Fruit fly (Drosophila melanogaster) whole organism, prepupa: Measurements from ENCODE around the gene AGO2.

Experiments used
- CG10631 ChIP-seq: fragments of 200-800 bp; sonication (Bioruptor generic); optimal IDR thresholded peaks from 2 replicates; lab custom pipeline; 2016; ENCODE audit warnings: missing biosample characterization, missing genetic modification characterization
- CG10669 ChIP-seq: fragments of 200-800 bp; sonication (Bioruptor generic); optimal IDR thresholded peaks from 3 replicates; lab custom pipeline; 2018; ENCODE audit warnings: missing biosample characterization, mild to moderate bottlenecking, missing genetic modification characterization, moderate library complexity
- CG11762 ChIP-seq: fragments of 200-800 bp; sonication (Bioruptor generic); optimal IDR thresholded peaks from 3 replicates; lab custom pipeline; 2016; ENCODE audit warnings: missing biosample characterization, missing genetic modification characterization; ENCODE audit not compliant: insufficient read depth
- CG11902 ChIP-seq: fragments of 200-800 bp; sonication (Bioruptor generic); optimal IDR thresholded peaks from 3 replicates; lab custom pipeline; 2016; ENCODE audit warnings: missing biosample characterization, missing genetic modification characterization
- CG16779 ChIP-seq: fragments of 200-800 bp; sonication (Bioruptor generic); optimal IDR thresholded peaks from 3 replicates; lab custom pipeline; 2017; ENCODE audit warnings: missing biosample characterization, mild to moderate bottlenecking, missing genetic modification characterization
- CG34406 ChIP-seq: fragments of 200-800 bp; sonication (Bioruptor generic); optimal IDR thresholded peaks from 3 replicates; lab custom pipeline; 2016; ENCODE audit warnings: missing biosample characterization, missing genetic modification characterization
- CG3919 ChIP-seq: fragments of 200-800 bp; sonication (Bioruptor generic); optimal IDR thresholded peaks from 3 replicates; lab custom pipeline; 2016; ENCODE audit warnings: missing biosample characterization, missing genetic modification characterization
- CG4318 ChIP-seq: fragments of 200-800 bp; sonication (Bioruptor generic); optimal IDR thresholded peaks from 3 replicates; lab custom pipeline; 2017; ENCODE audit warnings: missing biosample characterization, mild to moderate bottlenecking, missing genetic modification characterization
- CG6792 ChIP-seq: fragments of 200-800 bp; sonication (Bioruptor generic); optimal IDR thresholded peaks from 3 replicates; lab custom pipeline; 2016; ENCODE audit warnings: missing biosample characterization, missing genetic modification characterization
- CG6808 ChIP-seq: fragments of 200-800 bp; sonication (Bioruptor generic); optimal IDR thresholded peaks from 3 replicates; lab custom pipeline; 2017; ENCODE audit warnings: missing biosample characterization, missing genetic modification characterization, mild to moderate bottlenecking, moderate library complexity, missing genetic modification reagents
- CG6854 ChIP-seq: fragments of 200-800 bp; sonication (Bioruptor generic); optimal IDR thresholded peaks from 2 replicates; lab custom pipeline; 2017; ENCODE audit warnings: missing biosample characterization, mild to moderate bottlenecking, missing genetic modification characterization
- CG7368 ChIP-seq: fragments of 200-800 bp; sonication (Bioruptor generic); optimal IDR thresholded peaks from 3 replicates; lab custom pipeline; 2016; ENCODE audit warnings: missing biosample characterization, missing genetic modification characterization
- CG8119 ChIP-seq: fragments of 200-800 bp; sonication (Bioruptor generic); IDR thresholded peaks from 3 replicates; pipeline ENCODE4 v1.3.6; 2022; ENCODE audit warnings: missing biosample characterization, missing genetic modification characterization
- CG8319 ChIP-seq: fragments of 200-800 bp; sonication (Bioruptor generic); optimal IDR thresholded peaks from 3 replicates; lab custom pipeline; 2016; ENCODE audit warnings: missing biosample characterization, missing genetic modification characterization
- CG8632 ChIP-seq: fragments of 200-800 bp; sonication (Bioruptor generic); optimal IDR thresholded peaks from 3 replicates; lab custom pipeline; 2016; ENCODE audit warnings: missing biosample characterization, missing genetic modification characterization
- CG9139 ChIP-seq: fragments of 200-800 bp; sonication (Bioruptor generic); optimal IDR thresholded peaks from 3 replicates; lab custom pipeline; 2017; ENCODE audit warnings: missing biosample characterization, mild to moderate bottlenecking, missing genetic modification characterization
- Eip75B ChIP-seq: fragments of 200-800 bp; sonication (Bioruptor generic); optimal IDR thresholded peaks from 3 replicates; lab custom pipeline; 2016; ENCODE audit warnings: missing biosample characterization, missing genetic modification characterization
- Eip78C ChIP-seq: fragments of 200-800 bp; sonication (Bioruptor generic); peaks from one replicate; lab custom pipeline; 2016; ENCODE audit warnings: missing biosample characterization, missing genetic modification characterization
- Eip93F ChIP-seq: fragments of 200-800 bp; sonication (Bioruptor generic); optimal IDR thresholded peaks from 2 replicates; lab custom pipeline; 2016; ENCODE audit warnings: missing biosample characterization, mild to moderate bottlenecking, missing genetic modification characterization
- Ets21C ChIP-seq: fragments of 200-800 bp; sonication (Bioruptor generic); optimal IDR thresholded peaks from 3 replicates; lab custom pipeline; 2016; ENCODE audit warnings: missing biosample characterization, missing genetic modification characterization
- Ets96B ChIP-seq: fragments of 200-800 bp; optimal IDR thresholded peaks from 2 replicates; lab custom pipeline; 2019; ENCODE audit warnings: missing biosample characterization, mild to moderate bottlenecking, missing genetic modification characterization, moderate library complexity
- Gug ChIP-seq: fragments of 200-800 bp; sonication (Bioruptor generic); IDR thresholded peaks from 2 replicates; pipeline ENCODE4 v1.3.6; 2022; ENCODE audit warnings: missing biosample characterization, missing genetic modification characterization
- Hr38 ChIP-seq: sonication (Bioruptor generic); optimal IDR thresholded peaks from 2 replicates; lab custom pipeline; 2016; ENCODE audit warnings: missing biosample characterization, missing genetic modification characterization
- Hr39 ChIP-seq: fragments of 200-800 bp; sonication (Bioruptor generic); optimal IDR thresholded peaks from 2 replicates; lab custom pipeline; 2016; ENCODE audit warnings: missing biosample characterization, missing genetic modification characterization
- Hr4 ChIP-seq: fragments of 200-800 bp; sonication (Bioruptor generic); optimal IDR thresholded peaks from 3 replicates; lab custom pipeline; 2016; ENCODE audit warnings: missing biosample characterization, missing genetic modification characterization
- Lpt ChIP-seq: fragments of 200-800 bp; sonication (Bioruptor generic); optimal IDR thresholded peaks from 3 replicates; lab custom pipeline; 2016; ENCODE audit warnings: missing biosample characterization, missing genetic modification characterization
- Met ChIP-seq: fragments of 200-800 bp; sonication (Bioruptor generic); optimal IDR thresholded peaks from 3 replicates; lab custom pipeline; 2016; ENCODE audit warnings: missing biosample characterization, missing genetic modification characterization
- OdsH ChIP-seq: fragments of 200-800 bp; sonication (Bioruptor generic); optimal IDR thresholded peaks from 3 replicates; lab custom pipeline; 2016; ENCODE audit warnings: missing biosample characterization, missing genetic modification characterization
- Sox14 ChIP-seq: fragments of 200-800 bp; sonication (Bioruptor generic); optimal IDR thresholded peaks from 3 replicates; lab custom pipeline; 2016; ENCODE audit warnings: missing biosample characterization, missing genetic modification characterization
- Sox15 ChIP-seq: fragments of 200-800 bp; sonication (Bioruptor generic); optimal IDR thresholded peaks from 3 replicates; lab custom pipeline; 2016; ENCODE audit warnings: missing biosample characterization, missing genetic modification characterization
- achi ChIP-seq: fragments of 200-800 bp; sonication (Bioruptor generic); optimal IDR thresholded peaks from 3 replicates; lab custom pipeline; 2016; ENCODE audit warnings: missing biosample characterization, missing genetic modification characterization
- acj6 ChIP-seq: fragments of 200-800 bp; sonication (Bioruptor generic); optimal IDR thresholded peaks from 3 replicates; lab custom pipeline; 2016; ENCODE audit warnings: missing biosample characterization, missing genetic modification characterization
- eg ChIP-seq: fragments of 200-800 bp; sonication (Bioruptor generic); IDR thresholded peaks from 3 replicates; pipeline ENCODE4 v1.3.6; 2022; ENCODE audit warnings: missing biosample characterization, missing genetic modification characterization
- esn ChIP-seq: fragments of 200-800 bp; sonication (Bioruptor generic); optimal IDR thresholded peaks from 2 replicates; lab custom pipeline; 2016; ENCODE audit warnings: missing biosample characterization, mild to moderate bottlenecking, missing genetic modification characterization, moderate library complexity
- fd59A ChIP-seq: fragments of 200-800 bp; sonication (Bioruptor generic); optimal IDR thresholded peaks from 2 replicates; lab custom pipeline; 2017; ENCODE audit warnings: missing biosample characterization, mild to moderate bottlenecking, missing genetic modification characterization, missing genetic modification reagents
- fd85E ChIP-seq: fragments of 200-800 bp; sonication (Bioruptor generic); optimal IDR thresholded peaks from 3 replicates; lab custom pipeline; 2016; ENCODE audit warnings: missing biosample characterization, missing genetic modification characterization
- fkh ChIP-seq: fragments of 200-800 bp; sonication (Bioruptor generic); optimal IDR thresholded peaks from 3 replicates; lab custom pipeline; 2017; ENCODE audit warnings: missing biosample characterization, mild to moderate bottlenecking, missing genetic modification characterization, moderate library complexity
- pdm3 ChIP-seq: fragments of 200-800 bp; sonication (Bioruptor generic); optimal IDR thresholded peaks from 3 replicates; lab custom pipeline; 2016; ENCODE audit warnings: missing biosample characterization, missing genetic modification characterization
- spab ChIP-seq: fragments of 200-800 bp; sonication (Bioruptor generic); optimal IDR thresholded peaks from 2 replicates; lab custom pipeline; 2017; ENCODE audit warnings: missing biosample characterization, mild to moderate bottlenecking, missing genetic modification characterization, missing genetic modification reagents
- ss ChIP-seq, 2 experiments: fragments of 200-800 bp; sonication (Bioruptor generic); optimal IDR thresholded peaks; 2 replicates in 1 of 2; 3 replicates in 1 of 2; lab custom pipeline; 2017 to 2018; ENCODE audit warnings: mild to moderate bottlenecking in 2 of 2, missing biosample characterization in 2 of 2, missing genetic modification characterization in 2 of 2, moderate library complexity in 1 of 2
- svp ChIP-seq: fragments of 200-800 bp; sonication (Bioruptor generic); peaks from one replicate; lab custom pipeline; 2016; ENCODE audit warnings: missing biosample characterization, missing genetic modification characterization

The AGO2 gene

dm6 chr3L:15530638-15531225, 23.2 kb upstream of the AGO2 start:
- TF ChIP-seq Eip78C: peak; percentile 65
- peak; percentile 34 for TF ChIP-seq CG6854 (GFP tag; lab: Kevin White, UChicago)
- TF ChIP-seq fkh (GFP tag; lab: Kevin White, UChicago): peak; percentile 86
- peak; percentile 24 for TF ChIP-seq achi (GFP tag; lab: Kevin White, UChicago)
- peak; percentile 19 to 28 for TF ChIP-seq ss (GFP tag; optimal IDR thresholded peaks at IDR 0.05; lab: Kevin White, UChicago)
- peak; percentile 14 for TF ChIP-seq CG6808 (GFP tag; lab: Kevin White, UChicago)
- no peak for TF ChIP-seq Hr38 (GFP tag; lab: Kevin White, UChicago)
- no peak for TF ChIP-seq pdm3 (GFP tag; lab: Kevin White, UChicago)
- TF ChIP-seq CG9139 (GFP tag; lab: Kevin White, UChicago): no peak
- peak; percentile 0 for TF ChIP-seq Sox14 (GFP tag; lab: Kevin White, UChicago)
- no peak for TF ChIP-seq CG6792
- TF ChIP-seq CG3919 (GFP tag; lab: Kevin White, UChicago): peak; percentile 10
- no peak for TF ChIP-seq CG8319 (GFP tag; lab: Kevin White, UChicago)

dm6 chr3L:15531423-15532325, 22.2 kb upstream of the AGO2 start, which contains the start of gene CG43248:
TSS of gene CG43248 (minus strand) at chr3L:15531473.
- no peak for TF ChIP-seq CG10631 (GFP tag; lab: Kevin White, UChicago)
- TF ChIP-seq eg (GFP tag; lab: Robert Waterston, UW): no peak
- no peak for TF ChIP-seq CG3919 (GFP tag; lab: Kevin White, UChicago)
- TF ChIP-seq CG6808 (GFP tag; lab: Kevin White, UChicago): no peak
- TF ChIP-seq Gug (GFP tag; lab: Robert Waterston, UW): no peak
- TF ChIP-seq Lpt (GFP tag; lab: Kevin White, UChicago): no peak
- no peak for TF ChIP-seq Hr4 (GFP tag; lab: Kevin White, UChicago)
- no peak for TF ChIP-seq Met (GFP tag; lab: Kevin White, UChicago)
- no peak for TF ChIP-seq fd59A (GFP tag; lab: Kevin White, UChicago)
- no peak for TF ChIP-seq CG11902 (GFP tag; lab: Kevin White, UChicago)
- no peak for TF ChIP-seq fkh (GFP tag; lab: Kevin White, UChicago)
- TF ChIP-seq Eip75B (GFP tag; lab: Kevin White, UChicago): no peak

- TF ChIP-seq svp (GFP tag; lab: Kevin White, UChicago) (peak; percentile 95), CG3919 (GFP tag; lab: Kevin White, UChicago) (peak; percentile 66), CG6808 (GFP tag; lab: Kevin White, UChicago) (no peak), CG6792 (no peak), CG8632 (GFP tag; lab: Kevin White, UChicago) (no peak), CG16779 (tag; lab: Kevin White, UChicago) (no peak), CG9139 (GFP tag; lab: Kevin White, UChicago) (no peak), CG10631 (GFP tag; lab: Kevin White, UChicago) (peak; percentile 49), Ets21C (GFP tag; lab: Kevin White, UChicago) (peak; percentile 27), Eip93F (GFP tag; lab: Kevin White, UChicago) (peak; percentile 34), CG11762 (peak; percentile 44), CG7368 (GFP tag; lab: Kevin White, UChicago) (no peak), Hr4 (GFP tag; lab: Kevin White, UChicago) (peak; percentile 47), spab (GFP tag; lab: Kevin White, UChicago) (peak; percentile 52), CG8119 (GFP tag; lab: Robert Waterston, UW) (peak; percentile 48; the same call in 2 of the 3 replicates), OdsH (GFP tag; lab: Kevin White, UChicago) (peak; percentile 1), Eip75B (GFP tag; lab: Kevin White, UChicago) (peak; percentile 38), CG34406 (GFP tag; lab: Kevin White, UChicago) (no peak), fd85E (no peak), CG6854 (GFP tag; lab: Kevin White, UChicago) (peak; percentile 56), Sox15 (GFP tag; lab: Kevin White, UChicago) (no peak), ss (GFP tag; optimal IDR thresholded peaks at IDR 0.05; lab: Kevin White, UChicago) (no peak), CG4318 (GFP tag; lab: Kevin White, UChicago) (peak; percentile 45), esn (peak; percentile 47), Ets96B (tag; lab: Kevin White, UChicago) (peak; percentile 10), Hr39 (GFP tag; lab: Kevin White, UChicago) (peak; percentile 61), CG8319 (GFP tag; lab: Kevin White, UChicago) (peak; percentile 3), acj6 (peak; percentile 1), CG11902 (GFP tag; lab: Kevin White, UChicago) (no peak), fd59A (GFP tag; lab: Kevin White, UChicago) (no peak), CG10669 (GFP tag; lab: Kevin White, UChicago) (peak; percentile 35)
These were observed 21.4 kb upstream of the AGO2 start for dm6 chr3L:15532368-15533030.
